Worm (Caenorhabditis elegans): ENCODE data around the gene srv-3.

- TF ChIP-seq snpc-4 (tag; optimal IDR thresholded peaks at IDR 0.05) = no peak
- TF ChIP-seq sptf-1 (tag; optimal IDR thresholded peaks at IDR 0.05) = no peak
- no peak for TF ChIP-seq unc-62 (GFP tag; optimal IDR thresholded peaks at IDR 0.05)
- no peak for TF ChIP-seq elt-1 (tag; optimal IDR thresholded peaks at IDR 0.05; ENCODE audit: borderline replicate concordance, insufficient read depth)
- no peak for TF ChIP-seq nhr-12 (tag; optimal IDR thresholded peaks at IDR 0.05)
- TF ChIP-seq mls-2 (tag; optimal IDR thresholded peaks at IDR 0.05) = no peak
Observed at ce11 chrV:19754331-19754730, 45.6 kb upstream of the srv-3 start.

Measured in whole organism, mixed stage, embryonic.